Fruit fly (Drosophila melanogaster): ENCODE measurements around the gene svr.

Gene svr

dm6 chrX:476230-477143 lies 19.8 kb upstream of the svr start, which contains the start of the genes ebo and CG13373:
ebo (minus strand) TSS chrX:476579.
CG13373 (plus strand) TSS chrX:476984.
- TF ChIP-seq spab (GFP tag; optimal IDR thresholded peaks at IDR 0.05) (no peak), esn (GFP tag; optimal IDR thresholded peaks at IDR 0.05) (peak; percentile 21), CG34406 (GFP tag; optimal IDR thresholded peaks at IDR 0.05) (peak; percentile 30), Smox (GFP tag; optimal IDR thresholded peaks at IDR 0.05) (no peak), CG6792 (GFP tag; optimal IDR thresholded peaks at IDR 0.05) (peak; percentile 19), Hr39 (GFP tag; optimal IDR thresholded peaks at IDR 0.05) (no peak), CG6276 (GFP tag; optimal IDR thresholded peaks at IDR 0.05) (no peak), Eip93F (GFP tag; optimal IDR thresholded peaks at IDR 0.05) (no peak), net (GFP tag; optimal IDR thresholded peaks at IDR 0.05) (no peak), salr (GFP tag; optimal IDR thresholded peaks at IDR 0.05) (no peak), dac (GFP tag; optimal IDR thresholded peaks at IDR 0.05) (no peak), Hr4 (GFP tag; optimal IDR thresholded peaks at IDR 0.05) (no peak), Sox15 (GFP tag; optimal IDR thresholded peaks at IDR 0.05) (no peak), dsx (GFP tag; optimal IDR thresholded peaks at IDR 0.05; ENCODE audit: poor library complexity, severe bottlenecking) (no peak), ss (GFP tag; optimal IDR thresholded peaks at IDR 0.05) (no peak), CG6808 (GFP tag; optimal IDR thresholded peaks at IDR 0.05) (no peak), lz (GFP tag; optimal IDR thresholded peaks at IDR 0.05) (peak; percentile 23), Eip78C (GFP tag) (peak; percentile 38), CG11762 (GFP tag; optimal IDR thresholded peaks at IDR 0.05; ENCODE audit: insufficient read depth) (no peak), CG3919 (GFP tag; optimal IDR thresholded peaks at IDR 0.05) (no peak), CG7368 (GFP tag; optimal IDR thresholded peaks at IDR 0.05) (no peak), CG10631 (GFP tag; optimal IDR thresholded peaks at IDR 0.05) (peak; percentile 55), CG32006 (GFP tag; optimal IDR thresholded peaks at IDR 0.05) (no peak), CG16779 (tag; optimal IDR thresholded peaks at IDR 0.05) (no peak), CG3032 (tag; optimal IDR thresholded peaks at IDR 0.05) (peak; percentile 34), Hr38 (GFP tag; optimal IDR thresholded peaks at IDR 0.05) (no peak), pdm3 (GFP tag; optimal IDR thresholded peaks at IDR 0.05) (no peak), CG1621 (tag; optimal IDR thresholded peaks at IDR 0.05) (peak; percentile 95), Met (GFP tag; optimal IDR thresholded peaks at IDR 0.05) (no peak), CG4318 (GFP tag; optimal IDR thresholded peaks at IDR 0.05) (no peak), CG9139 (GFP tag; optimal IDR thresholded peaks at IDR 0.05) (no peak), Blimp-1 (GFP tag; optimal IDR thresholded peaks at IDR 0.05) (no peak), CG6854 (GFP tag; optimal IDR thresholded peaks at IDR 0.05) (no peak), vri (GFP tag; optimal IDR thresholded peaks at IDR 0.05) (no peak), cyc (GFP tag; optimal IDR thresholded peaks at IDR 0.05) (no peak), CG6163 (GFP tag; IDR thresholded peaks at IDR 0.05) (0 out of 3 replicates have a peak, but pooled peaks have one; percentile 29), CG8119 (GFP tag; IDR thresholded peaks at IDR 0.05) (no peak), fd85E (GFP tag; optimal IDR thresholded peaks at IDR 0.05) (no peak), Ets96B (tag; optimal IDR thresholded peaks at IDR 0.05) (no peak), CG8632 (GFP tag; optimal IDR thresholded peaks at IDR 0.05) (peak; percentile 7), OdsH (GFP tag; optimal IDR thresholded peaks at IDR 0.05) (no peak), eg (GFP tag; IDR thresholded peaks at IDR 0.05) (peak; percentile 52; the same call in 2 of the 3 replicates), fkh (GFP tag; optimal IDR thresholded peaks at IDR 0.05) (no peak), CG8319 (GFP tag; optimal IDR thresholded peaks at IDR 0.05) (no peak), Sox14 (GFP tag; optimal IDR thresholded peaks at IDR 0.05) (peak; percentile 84), CG15336 (GFP tag; IDR thresholded peaks at IDR 0.05) (peak; percentile 48; the same call in 1 of the 2 replicates), Lpt (GFP tag; optimal IDR thresholded peaks at IDR 0.05) (no peak), Sox102F (GFP tag; optimal IDR thresholded peaks at IDR 0.05) (no peak), CG31627 (GFP tag; optimal IDR thresholded peaks at IDR 0.05) (peak; percentile 1), achi (GFP tag; optimal IDR thresholded peaks at IDR 0.05) (no peak)

Data from whole organism, prepupa.